Worm (Caenorhabditis elegans): ENCODE results near the gene ncs-6.

ncs-6 gene

ce11 chrII:3481584-3481983 lies 46.7 kb downstream of the ncs-6 start, which contains the start of gene Y49F6B.8:
Gene Y49F6B.8, minus strand, starts transcription at chrII:3481684.
- TF ChIP-seq lsy-12 (tag; optimal IDR thresholded peaks at IDR 0.05) (no peak), unc-39 (tag; optimal IDR thresholded peaks at IDR 0.05) (no peak), nhr-28 (tag; optimal IDR thresholded peaks at IDR 0.05) (no peak), aly-2 (tag; optimal IDR thresholded peaks at IDR 0.05) (no peak), ceh-9 (tag; optimal IDR thresholded peaks at IDR 0.05) (no peak), ztf-11 (tag; optimal IDR thresholded peaks at IDR 0.05) (no peak), nhr-76 (tag; optimal IDR thresholded peaks at IDR 0.05) (no peak), ama-1 (optimal IDR thresholded peaks at IDR 0.05) (no peak), nhr-77 (tag; optimal IDR thresholded peaks at IDR 0.05) (no peak)

ce11 chrII:3477171-3477570 lies 51.1 kb downstream of the ncs-6 start, which contains the start of gene fbxb-104:
Gene fbxb-104, minus strand, starts transcription at chrII:3477271.
- TF ChIP-seq snpc-4 (tag; optimal IDR thresholded peaks at IDR 0.05): no peak

- TF ChIP-seq ama-1 (optimal IDR thresholded peaks at IDR 0.05) (no peak), pha-4 (tag; optimal IDR thresholded peaks at IDR 0.05) (no peak), nhr-237 (tag; optimal IDR thresholded peaks at IDR 0.05) (no peak), ceh-82 (tag; optimal IDR thresholded peaks at IDR 0.05) (no peak)
Observed at ce11 chrII:3476536-3476935, 51.8 kb downstream of the ncs-6 start.

Data from whole organism, L3 larva.